Fruit fly (Drosophila melanogaster): ENCODE measurements around the gene CG42371.

DNA sequence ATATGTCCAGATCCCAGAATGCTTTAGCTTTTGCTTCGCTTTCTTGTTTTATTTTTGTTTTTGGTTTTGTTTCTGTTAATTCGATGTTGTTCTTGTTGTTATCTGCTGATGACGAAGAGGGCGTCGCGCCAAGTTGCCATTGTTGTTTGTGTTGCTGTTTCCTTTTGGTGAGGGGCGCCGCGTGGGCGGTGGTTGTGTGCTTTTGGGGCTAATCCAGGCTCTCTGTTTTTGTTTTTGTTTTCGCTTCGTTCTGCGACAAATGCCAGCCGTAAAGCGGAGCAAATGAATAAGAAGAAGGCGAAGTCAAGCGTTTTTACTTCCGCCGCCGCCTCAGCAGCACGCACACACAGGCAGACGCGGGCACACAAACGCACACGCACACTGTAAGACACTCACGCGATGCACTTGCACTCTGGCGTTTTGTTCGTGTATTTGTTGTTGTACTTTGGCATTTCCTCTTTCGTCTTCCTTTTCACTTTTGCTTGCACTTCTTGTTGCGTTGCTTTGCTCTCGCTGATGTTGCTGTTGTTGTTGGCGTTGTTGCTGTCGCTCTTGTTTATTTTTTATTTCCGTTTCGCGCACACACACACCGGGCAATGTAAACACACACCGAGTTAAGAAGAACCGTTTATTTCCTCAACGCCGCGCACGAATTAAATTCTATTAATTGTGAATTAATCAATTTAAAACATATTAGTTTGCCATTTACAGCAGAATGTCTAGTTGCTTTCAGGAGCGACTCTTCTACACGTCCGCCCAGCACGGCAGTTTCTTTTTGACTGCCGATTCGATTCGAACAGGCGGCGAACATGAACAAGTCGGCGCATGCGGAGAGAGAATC is 38.9 kb downstream of the CG42371 start, which contains the start of gene aop:
- TF ChIP-seq CG5204 (GFP tag; optimal IDR thresholded peaks at IDR 0.05) = peak; percentile 35
- peak; percentile 77 for TF ChIP-seq cic (GFP tag; optimal IDR thresholded peaks at IDR 0.05)
- peak; percentile 84 for TF ChIP-seq tj (GFP tag; optimal IDR thresholded peaks at IDR 0.05)
- peak; percentile 62 for TF ChIP-seq CG7101 (tag; optimal IDR thresholded peaks at IDR 0.05)

All from whole organism, adult.